Worm (Caenorhabditis elegans) whole organism, L1 larva: ENCODE measurements around the gene fbxa-184.

Experiments used
- F16B12.6 ChIP-seq: fragments of 150-350 bp; optimal IDR thresholded peaks from 2 replicates; lab custom pipeline; 2014; ENCODE audit warnings: missing biosample characterization, missing genetic modification characterization
- ama-1 ChIP-seq: fragments of 150-350 bp; optimal IDR thresholded peaks from 2 replicates; lab custom pipeline; 2014
- ceh-8 ChIP-seq: fragments of 200-800 bp; sonication (Bioruptor generic); optimal IDR thresholded peaks from 2 replicates; lab custom pipeline; 2018; ENCODE audit warnings: mild to moderate bottlenecking, missing genetic modification characterization, moderate library complexity, missing compliant biosample characterization
- ceh-88 ChIP-seq: fragments of 200-800 bp; sonication (Bioruptor generic); IDR thresholded peaks from 2 replicates; pipeline ENCODE4 v1.3.6; 2022; ENCODE audit warnings: missing genetic modification characterization, missing compliant biosample characterization
- ces-1 ChIP-seq: fragments of 150-350 bp; optimal IDR thresholded peaks from 2 replicates; lab custom pipeline; 2014; ENCODE audit warnings: missing biosample characterization, missing genetic modification reagents, missing genetic modification characterization
- efl-1 ChIP-seq, 4 experiments: fragments of 150-350 bp; optimal IDR thresholded peaks in 3 of 4; peaks in 1 of 4; 1 replicate in 1 of 4; 2 replicates in 3 of 4; lab custom pipeline; 2014; ENCODE audit warnings: missing biosample characterization in 2 of 4, missing genetic modification characterization in 2 of 4, missing genetic modification reagents in 2 of 4
- egl-13 ChIP-seq: sonication (generic microtip); optimal IDR thresholded peaks from 2 replicates; lab custom pipeline; 2016; ENCODE audit warnings: missing genotype, missing genetic modification reagents, missing genetic modification characterization, missing compliant biosample characterization
- elt-2 ChIP-seq: sonication (generic microtip); optimal IDR thresholded peaks from 2 replicates; lab custom pipeline; 2016; ENCODE audit warnings: missing genetic modification characterization, mild to moderate bottlenecking, inconsistent platforms, missing compliant biosample characterization, missing genetic modification reagents
- elt-3 ChIP-seq, 6 experiments: fragments of 150-350 bp in 1 of 6; sonication (generic microtip); optimal IDR thresholded peaks; 2 replicates each; lab custom pipeline; 2017 to 2018; ENCODE audit warnings: missing biosample characterization in 6 of 6, missing genetic modification characterization in 6 of 6, inconsistent platforms in 1 of 6
- fkh-10 ChIP-seq: sonication (generic microtip); optimal IDR thresholded peaks from 2 replicates; lab custom pipeline; 2017; ENCODE audit warnings: missing biosample characterization, missing genetic modification reagents, missing genetic modification characterization
- hlh-17 ChIP-seq: fragments of 200-800 bp; sonication (Bioruptor generic); optimal IDR thresholded peaks from 2 replicates; lab custom pipeline; 2018; ENCODE audit warnings: missing genetic modification characterization, mild to moderate bottlenecking, missing compliant biosample characterization, moderate library complexity, borderline replicate concordance
- irx-1 ChIP-seq: sonication (generic microtip); optimal IDR thresholded peaks from 2 replicates; lab custom pipeline; 2016; ENCODE audit warnings: missing genetic modification characterization, missing compliant biosample characterization
- isw-1 ChIP-seq: fragments of 200-800 bp; sonication (Bioruptor generic); IDR thresholded peaks from 2 replicates; pipeline ENCODE4 v1.3.6; 2022; ENCODE audit warnings: missing genetic modification characterization, missing compliant biosample characterization
- jun-1 ChIP-seq: fragments of 150-350 bp; optimal IDR thresholded peaks from 2 replicates; lab custom pipeline; 2014; ENCODE audit warnings: missing biosample characterization, missing genetic modification reagents, missing genetic modification characterization
- lin-13 ChIP-seq: fragments of 150-350 bp; optimal IDR thresholded peaks from 2 replicates; lab custom pipeline; 2014; ENCODE audit warnings: missing biosample characterization, missing genetic modification reagents, missing genetic modification characterization
- lin-39 ChIP-seq: fragments of 150-350 bp; optimal IDR thresholded peaks from 2 replicates; lab custom pipeline; 2014; ENCODE audit warnings: missing biosample characterization, missing genetic modification reagents, missing genetic modification characterization
- lir-3 ChIP-seq: sonication (generic microtip); optimal IDR thresholded peaks from 2 replicates; lab custom pipeline; 2016; ENCODE audit warnings: mild to moderate bottlenecking, missing genetic modification characterization, moderate library complexity, missing compliant biosample characterization; ENCODE audit not compliant: poor library complexity
- mab-9 ChIP-seq: fragments of 200-800 bp; sonication (Bioruptor generic); IDR thresholded peaks from 2 replicates; pipeline ENCODE4 v1.3.6; 2022; ENCODE audit warnings: missing genetic modification reagents, missing genetic modification characterization, missing compliant biosample characterization
- mef-2 ChIP-seq: fragments of 150-350 bp; optimal IDR thresholded peaks from 2 replicates; lab custom pipeline; 2014; ENCODE audit warnings: missing biosample characterization, missing genetic modification characterization
- mep-1 ChIP-seq: fragments of 150-350 bp; optimal IDR thresholded peaks from 2 replicates; lab custom pipeline; 2014; ENCODE audit warnings: missing biosample characterization, missing genetic modification characterization
- nhr-47 ChIP-seq: sonication (generic microtip); optimal IDR thresholded peaks from 2 replicates; lab custom pipeline; 2016; ENCODE audit warnings: mild to moderate bottlenecking, missing genetic modification characterization, moderate library complexity, missing compliant biosample characterization
- nhr-84 ChIP-seq: sonication (generic microtip); optimal IDR thresholded peaks from 2 replicates; lab custom pipeline; 2017; ENCODE audit warnings: missing biosample characterization, missing genetic modification characterization
- nhr-85 ChIP-seq: sonication (generic microtip); peaks from one replicate; lab custom pipeline; 2016; ENCODE audit warnings: missing genetic modification characterization, inconsistent platforms, missing compliant biosample characterization
- pax-3 ChIP-seq: fragments of 200-800 bp; sonication (Bioruptor generic); optimal IDR thresholded peaks from 2 replicates; lab custom pipeline; 2018; ENCODE audit warnings: mild to moderate bottlenecking, missing genetic modification characterization, moderate library complexity, missing compliant biosample characterization
- skn-1 ChIP-seq: fragments of 150-350 bp; optimal IDR thresholded peaks from 2 replicates; lab custom pipeline; 2014; ENCODE audit warnings: missing biosample characterization, missing genetic modification characterization
- sptf-1 ChIP-seq: fragments of 150-350 bp; optimal IDR thresholded peaks from 2 replicates; lab custom pipeline; 2014; ENCODE audit warnings: missing biosample characterization, missing genetic modification characterization
- sup-37 ChIP-seq: fragments of 200-800 bp; sonication (Bioruptor generic); optimal IDR thresholded peaks from 2 replicates; lab custom pipeline; 2018; ENCODE audit warnings: mild to moderate bottlenecking, missing genetic modification characterization, missing compliant biosample characterization
- tbx-2 ChIP-seq: sonication (generic microtip); optimal IDR thresholded peaks from 2 replicates; lab custom pipeline; 2016; ENCODE audit warnings: missing genetic modification characterization, missing compliant biosample characterization
- tlp-1 ChIP-seq: fragments of 150-350 bp; optimal IDR thresholded peaks from 2 replicates; lab custom pipeline; 2014; ENCODE audit warnings: missing biosample characterization, missing genetic modification characterization
- unc-130 ChIP-seq: fragments of 150-350 bp; optimal IDR thresholded peaks from 2 replicates; lab custom pipeline; 2017; ENCODE audit warnings: missing biosample characterization, missing genetic modification characterization, inconsistent platforms
- unc-62 ChIP-seq: fragments of 150-350 bp; optimal IDR thresholded peaks from 2 replicates; lab custom pipeline; 2014; ENCODE audit warnings: missing biosample characterization, missing genetic modification reagents, missing genetic modification characterization
- unc-98 ChIP-seq: fragments of 200-800 bp; sonication (Bioruptor generic); IDR thresholded peaks from 2 replicates; pipeline ENCODE4 v1.3.6; 2022; ENCODE audit warnings: missing genetic modification characterization, missing compliant biosample characterization
- vab-15 ChIP-seq: sonication (generic microtip); optimal IDR thresholded peaks from 2 replicates; lab custom pipeline; 2017; ENCODE audit warnings: missing genotype, mild to moderate bottlenecking, missing genetic modification characterization, missing compliant biosample characterization
- zip-4 ChIP-seq: fragments of 200-800 bp; sonication (Bioruptor generic); optimal IDR thresholded peaks from 2 replicates; lab custom pipeline; 2018; ENCODE audit warnings: mild to moderate bottlenecking, missing genetic modification characterization, moderate library complexity, missing compliant biosample characterization
- ztf-11 ChIP-seq, 2 experiments: sonication (generic microtip); optimal IDR thresholded peaks; 2 replicates each; lab custom pipeline; 2016 to 2017; ENCODE audit warnings: missing genetic modification characterization in 2 of 2, missing biosample characterization in 1 of 2, missing compliant biosample characterization in 1 of 2

fbxa-184 gene

ce11 chrII:1668913-1669312 lies 41.1 kb upstream of the fbxa-184 start, which contains the start of gene srw-97:
Gene srw-97, minus strand, starts transcription at chrII:1669013.
- TF ChIP-seq lir-3 (tag; lab: Kevin White, UChicago) (no peak), ceh-88 (GFP tag; lab: Robert Waterston, UW) (no peak), ceh-8 (no peak), jun-1 (tag; lab: Kevin White, UChicago) (no peak), hlh-17 (GFP tag; lab: Kevin White, UChicago) (no peak), egl-13 (tag; lab: Kevin White, UChicago) (no peak), sup-37 (GFP tag; lab: Kevin White, UChicago) (no peak)
- TF ChIP-seq, all 84 proteins: peak for 0

ce11 chrII:1670260-1670879 lies 39.7 kb upstream of the fbxa-184 start, which contains the start of gene nhx-6:
Gene nhx-6, plus strand, starts transcription at chrII:1670829.
- TF ChIP-seq fkh-10: no peak
- no peak for TF ChIP-seq mep-1 (tag; lab: Kevin White, UChicago)
- TF ChIP-seq lin-13 (GFP tag; lab: Kevin White, UChicago): no peak
- TF ChIP-seq elt-2 (tag; lab: Kevin White, UChicago): peak; percentile 77
- TF ChIP-seq unc-130 (tag; lab: Kevin White, UChicago): no peak
- TF ChIP-seq mab-9 (GFP tag; lab: Robert Waterston, UW): no peak
- TF ChIP-seq unc-98 (GFP tag; lab: Robert Waterston, UW): no peak
- TF ChIP-seq elt-3 (tag; optimal IDR thresholded peaks at IDR 0.05; lab: Kevin White, UChicago): no peak

- no peak for TF ChIP-seq efl-1 (optimal IDR thresholded peaks at IDR 0.05; lab: Kevin White, UChicago)
- TF ChIP-seq efl-1 (GFP tag; optimal IDR thresholded peaks at IDR 0.05 in 1 of 2; lab: Kevin White, UChicago): peak in 1 of 2 experiments; percentile 23
- no peak for TF ChIP-seq isw-1 (GFP tag; lab: Robert Waterston, UW)
- no peak for TF ChIP-seq mef-2 (tag; lab: Kevin White, UChicago)
Measured at ce11 chrII:1670985-1671384, 39.1 kb upstream of the fbxa-184 start.

ce11 chrII:1672673-1673072 lies 37.4 kb upstream of the fbxa-184 start:
- no peak for TF ChIP-seq fkh-10
- no peak for TF ChIP-seq elt-3 (tag; optimal IDR thresholded peaks at IDR 0.05; lab: Kevin White, UChicago)
- TF ChIP-seq pax-3 (tag; lab: Kevin White, UChicago): no peak
- TF ChIP-seq nhr-84 (tag; lab: Kevin White, UChicago): no peak
- no peak for TF ChIP-seq nhr-85 (tag; lab: Kevin White, UChicago)
- no peak for TF ChIP-seq ama-1
- no peak for TF ChIP-seq tbx-2

- TF ChIP-seq skn-1 (no peak), fkh-10 (no peak), irx-1 (tag; lab: Kevin White, UChicago) (no peak), sptf-1 (tag; lab: Kevin White, UChicago) (no peak), nhr-47 (tag; lab: Kevin White, UChicago) (no peak), tlp-1 (tag; lab: Kevin White, UChicago) (no peak), unc-62 (GFP tag; lab: Kevin White, UChicago) (no peak), ces-1 (GFP tag; lab: Kevin White, UChicago) (no peak), lin-39 (tag; lab: Kevin White, UChicago) (no peak), ztf-11 (tag; optimal IDR thresholded peaks at IDR 0.05; lab: Kevin White, UChicago) (no peak), tbx-2 (no peak), sup-37 (GFP tag; lab: Kevin White, UChicago) (no peak), vab-15 (tag; lab: Kevin White, UChicago) (no peak), F16B12.6 (no peak), zip-4 (GFP tag; lab: Kevin White, UChicago) (no peak)
Measured at ce11 chrII:1676088-1676487, 34.0 kb upstream of the fbxa-184 start, which contains the start of gene fbxb-17. Gene fbxb-17, plus strand, starts transcription at chrII:1676388.
